Worm (Caenorhabditis elegans): Measurements from ENCODE around the gene dpy-8.

- no peak for TF ChIP-seq unc-130 (GFP tag; optimal IDR thresholded peaks at IDR 0.05)
- no peak for TF ChIP-seq unc-62 (GFP tag; optimal IDR thresholded peaks at IDR 0.05)
These were observed 30.1 kb downstream of the dpy-8 start for ce11 chrX:5120196-5120595.

Measured in whole organism, young adult.